Fruit fly (Drosophila melanogaster): Measurements from ENCODE around the gene sl.

Gene sl

dm6 chrX:16321037-16321436 lies 29.1 kb upstream of the sl start (continued):
- TF ChIP-seq klu (GFP tag; IDR thresholded peaks at IDR 0.05): no peak
- no peak for TF ChIP-seq CG32772 (GFP tag; IDR thresholded peaks at IDR 0.05)
- peak; percentile 75 for TF ChIP-seq pfk (GFP tag; optimal IDR thresholded peaks at IDR 0.05)
- no peak for TF ChIP-seq CG2199 (GFP tag; IDR thresholded peaks at IDR 0.05)
- no peak for TF ChIP-seq GATAe (GFP tag; conservative IDR thresholded peaks at IDR 0.05)
- TF ChIP-seq CrebB (tag; optimal IDR thresholded peaks at IDR 0.05): no peak
- TF ChIP-seq Sox100B (GFP tag; optimal IDR thresholded peaks at IDR 0.05): no peak
- TF ChIP-seq NK7.1 (GFP tag; optimal IDR thresholded peaks at IDR 0.05): no peak
- no peak for TF ChIP-seq emc (GFP tag; optimal IDR thresholded peaks at IDR 0.05)
- peak; percentile 86 for TF ChIP-seq E2f2 (GFP tag; IDR thresholded peaks at IDR 0.05)
- TF ChIP-seq luna (GFP tag; optimal IDR thresholded peaks at IDR 0.05): no peak
- no peak for TF ChIP-seq jigr1 (GFP tag; IDR thresholded peaks at IDR 0.05)
- TF ChIP-seq hbn (GFP tag; IDR thresholded peaks at IDR 0.05; ENCODE audit: partially characterized antibody): 0 out of 2 replicates have a peak, but pooled peaks have one; percentile 40
- peak; percentile 62 for TF ChIP-seq Dref (GFP tag; IDR thresholded peaks at IDR 0.05)
- TF ChIP-seq Aef1 (GFP tag; IDR thresholded peaks at IDR 0.05): no peak
- no peak for TF ChIP-seq crc (GFP tag; optimal IDR thresholded peaks at IDR 0.05)
- TF ChIP-seq Dll (GFP tag; IDR thresholded peaks at IDR 0.05; ENCODE audit: partially characterized antibody): 0 out of 4 replicates have a peak, but pooled peaks have one; percentile 16
- TF ChIP-seq Meics (GFP tag; optimal IDR thresholded peaks at IDR 0.05): no peak
- no peak for TF ChIP-seq CG34422 (GFP tag; IDR thresholded peaks at IDR 0.05)
- TF ChIP-seq vnd (GFP tag; IDR thresholded peaks at IDR 0.05; ENCODE audit: partially characterized antibody): 0 out of 3 replicates have a peak, but pooled peaks have one; percentile 31
- TF ChIP-seq CG14710 (tag; optimal IDR thresholded peaks at IDR 0.05): no peak

dm6 chrX:16323063-16323462 lies 27.1 kb upstream of the sl start, which contains the start of the genes CG9917 and CG32579:
Gene CG9917, minus strand, starts transcription at chrX:16323231.
Gene CG32579, plus strand, starts transcription at chrX:16323286.
- TF ChIP-seq nom (GFP tag; optimal IDR thresholded peaks at IDR 0.05): peak; percentile 34
- no peak for TF ChIP-seq HLHmδ (GFP tag; optimal IDR thresholded peaks at IDR 0.05)
- TF ChIP-seq ERR (GFP tag; optimal IDR thresholded peaks at IDR 0.05): no peak
- TF ChIP-seq sens (GFP tag): peak; percentile 72
- TF ChIP-seq YL-1 (GFP tag; optimal IDR thresholded peaks at IDR 0.05): peak; percentile 19
- no peak for TF ChIP-seq Deaf1 (tag; optimal IDR thresholded peaks at IDR 0.05)
- no peak for TF ChIP-seq CG7556 (GFP tag; optimal IDR thresholded peaks at IDR 0.05)
- peak; percentile 90 for TF ChIP-seq bbx (GFP tag; IDR thresholded peaks at IDR 0.05; ENCODE audit: partially characterized antibody)
- TF ChIP-seq CG11247 (GFP tag; IDR thresholded peaks at IDR 0.05): no peak
- TF ChIP-seq CrebB (tag; optimal IDR thresholded peaks at IDR 0.05): no peak
- no peak for TF ChIP-seq ranshi (GFP tag; IDR thresholded peaks at IDR 0.05)
- no peak for TF ChIP-seq Lim3 (GFP tag; IDR thresholded peaks at IDR 0.05)
- TF ChIP-seq CG6254 (GFP tag; optimal IDR thresholded peaks at IDR 0.05): no peak
- no peak for TF ChIP-seq CG15269 (tag; optimal IDR thresholded peaks at IDR 0.05)
- peak; percentile 69 for TF ChIP-seq Neu2 (GFP tag; optimal IDR thresholded peaks at IDR 0.05; ENCODE audit: borderline replicate concordance)
- TF ChIP-seq CG12942 (GFP tag; optimal IDR thresholded peaks at IDR 0.05): no peak
- no peak for TF ChIP-seq TFAM (GFP tag; optimal IDR thresholded peaks at IDR 0.05)
- no peak for TF ChIP-seq Mrtf (GFP tag; IDR thresholded peaks at IDR 0.05)
- TF ChIP-seq Max (GFP tag; optimal IDR thresholded peaks at IDR 0.05): no peak
- peak; percentile 80 for TF ChIP-seq CG16813 (GFP tag; IDR thresholded peaks at IDR 0.05; ENCODE audit: partially characterized antibody)
- no peak for TF ChIP-seq croc (GFP tag; conservative IDR thresholded peaks at IDR 0.05)
- peak; percentile 86 for TF ChIP-seq amos (GFP tag; IDR thresholded peaks at IDR 0.05; ENCODE audit: partially characterized antibody)
- TF ChIP-seq CG17568 (GFP tag; optimal IDR thresholded peaks at IDR 0.05): no peak
- TF ChIP-seq Blimp-1 (GFP tag; optimal IDR thresholded peaks at IDR 0.05): no peak
- no peak for TF ChIP-seq CG4730 (GFP tag; IDR thresholded peaks at IDR 0.05)
- TF ChIP-seq GATAe (GFP tag; conservative IDR thresholded peaks at IDR 0.05): no peak
- TF ChIP-seq nerfin-2 (GFP tag; IDR thresholded peaks at IDR 0.05; ENCODE audit: partially characterized antibody): peak; percentile 78
- TF ChIP-seq CG43689 (GFP tag; IDR thresholded peaks at IDR 0.05): no peak
- TF ChIP-seq ftz-f1 (GFP tag; optimal IDR thresholded peaks at IDR 0.05): peak; percentile 56
- no peak for TF ChIP-seq Hsf (GFP tag; optimal IDR thresholded peaks at IDR 0.05)
- TF ChIP-seq pzg (GFP tag; optimal IDR thresholded peaks at IDR 0.05): peak; percentile 67
- TF ChIP-seq Scr (GFP tag; IDR thresholded peaks at IDR 0.05; ENCODE audit: partially characterized antibody): peak; percentile 78

All from whole organism, embryonic.